Worm (Caenorhabditis elegans): ENCODE results near the gene fipr-9.

- no peak for TF ChIP-seq ztf-29 (GFP tag; IDR thresholded peaks at IDR 0.05)
- TF ChIP-seq ref-1 (GFP tag; conservative IDR thresholded peaks at IDR 0.05): no peak
- TF ChIP-seq med-1 (GFP tag; optimal IDR thresholded peaks at IDR 0.05; ENCODE audit: insufficient read depth): no peak
- no peak for TF ChIP-seq flt-1 (GFP tag; IDR thresholded peaks at IDR 0.05)
These were observed 16.5 kb downstream of the fipr-9 start for ce11 chrV:10237959-10238444.

Measured in whole organism, midembryonic.